Worm (Caenorhabditis elegans) whole organism, L4/young adult: Measurements from ENCODE around the gene C50B8.6.

Experiments
- W03F9.2 ChIP-seq: fragments of 150-350 bp; optimal IDR thresholded peaks from 2 replicates; lab custom pipeline; 2014; ENCODE audit warnings: missing biosample characterization, missing genetic modification characterization
- him-1 ChIP-seq: sonication (generic microtip); optimal IDR thresholded peaks from 2 replicates; lab custom pipeline; 2016; ENCODE audit warnings: missing genotype, missing genetic modification reagents, missing genetic modification characterization, missing compliant biosample characterization

DNA sequence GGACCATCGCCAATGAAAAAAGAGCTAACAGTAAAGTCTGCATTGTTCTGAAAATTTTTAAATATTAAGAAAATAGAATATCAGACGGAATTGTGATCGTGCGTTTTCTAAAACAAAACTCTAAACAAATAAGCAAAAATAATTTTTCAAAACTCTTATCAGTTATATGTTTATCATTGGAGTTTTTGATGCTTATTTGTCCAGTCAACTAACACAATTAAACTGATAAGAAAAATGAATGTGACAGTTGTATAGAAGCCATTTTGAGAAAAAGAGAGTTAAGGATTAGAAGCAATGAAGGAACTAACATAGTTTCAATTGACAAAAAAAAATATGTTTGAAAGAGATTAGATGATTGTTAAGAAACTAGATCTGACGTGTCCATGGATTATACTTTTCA lies 48.1 kb upstream of the C50B8.6 start, which contains the start of gene ttr-44:
- no peak for TF ChIP-seq him-1 (tag; lab: Kevin White, UChicago)
- no peak for TF ChIP-seq W03F9.2 (tag; lab: Kevin White, UChicago)
